Fruit fly (Drosophila melanogaster): ENCODE data around the gene CG13891.

CG13891 gene

DNA sequence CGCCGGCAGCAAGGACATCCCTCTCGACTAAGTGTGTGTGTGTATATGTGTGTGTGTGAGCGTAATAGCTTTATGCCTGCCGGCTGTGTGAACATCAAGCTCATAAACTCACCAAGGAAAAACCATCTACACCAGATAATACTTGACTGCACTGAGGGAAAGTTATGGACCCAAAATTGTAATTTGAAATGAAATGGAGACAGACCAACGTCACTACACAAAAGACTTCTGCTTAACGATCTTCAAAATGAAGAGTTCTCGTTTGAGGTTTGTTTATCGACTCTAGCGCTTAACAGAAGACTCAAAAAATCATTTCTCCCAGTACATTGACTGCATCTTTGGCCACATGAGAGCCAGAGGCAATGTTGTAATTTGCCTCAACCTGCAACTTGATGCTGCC lies 45.6 kb downstream of the CG13891 start (continued):
- TF ChIP-seq CG10631 (GFP tag; optimal IDR thresholded peaks at IDR 0.05) (peak; percentile 51), achi (GFP tag; optimal IDR thresholded peaks at IDR 0.05) (peak; percentile 57), Hr4 (GFP tag; optimal IDR thresholded peaks at IDR 0.05) (peak; percentile 3), Eip78C (GFP tag) (peak; percentile 90), cyc (GFP tag; optimal IDR thresholded peaks at IDR 0.05) (peak; percentile 70), salr (GFP tag; optimal IDR thresholded peaks at IDR 0.05) (peak; percentile 24 to 48), CG1621 (tag; optimal IDR thresholded peaks at IDR 0.05) (peak; percentile 44), fd85E (GFP tag; optimal IDR thresholded peaks at IDR 0.05) (peak; percentile 1), Ets21C (GFP tag; optimal IDR thresholded peaks at IDR 0.05) (peak; percentile 40), net (GFP tag; optimal IDR thresholded peaks at IDR 0.05) (peak; percentile 40), CG6808 (GFP tag; optimal IDR thresholded peaks at IDR 0.05) (peak; percentile 26), Ets96B (tag; optimal IDR thresholded peaks at IDR 0.05) (peak; percentile 57), Lpt (GFP tag; optimal IDR thresholded peaks at IDR 0.05) (no peak), CG9139 (GFP tag; optimal IDR thresholded peaks at IDR 0.05) (no peak), Sox102F (GFP tag; optimal IDR thresholded peaks at IDR 0.05) (peak; percentile 55), CG3032 (tag; optimal IDR thresholded peaks at IDR 0.05) (peak; percentile 29), CG15336 (GFP tag; IDR thresholded peaks at IDR 0.05) (peak; percentile 36), CG6854 (GFP tag; optimal IDR thresholded peaks at IDR 0.05) (no peak), CG31627 (GFP tag; optimal IDR thresholded peaks at IDR 0.05) (peak; percentile 69), dac (GFP tag; optimal IDR thresholded peaks at IDR 0.05) (no peak), Eip75B (GFP tag; optimal IDR thresholded peaks at IDR 0.05) (peak; percentile 54), CG8632 (GFP tag; optimal IDR thresholded peaks at IDR 0.05) (peak; percentile 4), CG10669 (GFP tag; optimal IDR thresholded peaks at IDR 0.05) (peak; percentile 45), dsx (GFP tag; optimal IDR thresholded peaks at IDR 0.05; ENCODE audit: poor library complexity, severe bottlenecking) (peak; percentile 30), OdsH (GFP tag; optimal IDR thresholded peaks at IDR 0.05) (peak; percentile 51), CG6276 (GFP tag; optimal IDR thresholded peaks at IDR 0.05) (no peak), CG6792 (GFP tag; optimal IDR thresholded peaks at IDR 0.05) (peak; percentile 50), topi (GFP tag; optimal IDR thresholded peaks at IDR 0.05) (peak; percentile 73), CG34406 (GFP tag; optimal IDR thresholded peaks at IDR 0.05) (peak; percentile 35), Eip93F (GFP tag; optimal IDR thresholded peaks at IDR 0.05) (peak; percentile 1), Hr39 (GFP tag; optimal IDR thresholded peaks at IDR 0.05) (peak; percentile 73), esn (GFP tag; optimal IDR thresholded peaks at IDR 0.05) (peak; percentile 72), acj6 (GFP tag; optimal IDR thresholded peaks at IDR 0.05) (peak; percentile 61), CG11294 (GFP tag; IDR thresholded peaks at IDR 0.05) (no peak), lz (GFP tag; optimal IDR thresholded peaks at IDR 0.05) (peak; percentile 66), CG11902 (GFP tag; optimal IDR thresholded peaks at IDR 0.05) (peak; percentile 36), Gug (GFP tag; IDR thresholded peaks at IDR 0.05) (0 out of 2 replicates have a peak, but pooled peaks have one; percentile 20), Sox15 (GFP tag; optimal IDR thresholded peaks at IDR 0.05) (no peak), vri (GFP tag; optimal IDR thresholded peaks at IDR 0.05) (peak; percentile 51)

- TF ChIP-seq CG8632 (GFP tag; optimal IDR thresholded peaks at IDR 0.05): peak; percentile 22
- no peak for TF ChIP-seq Eip93F (GFP tag; optimal IDR thresholded peaks at IDR 0.05)
- peak; percentile 31 for TF ChIP-seq CG1621 (tag; optimal IDR thresholded peaks at IDR 0.05)
- TF ChIP-seq Sox102F (GFP tag; optimal IDR thresholded peaks at IDR 0.05): peak; percentile 16
- TF ChIP-seq Ets21C (GFP tag; optimal IDR thresholded peaks at IDR 0.05): no peak
- peak; percentile 43 for TF ChIP-seq dsx (GFP tag; optimal IDR thresholded peaks at IDR 0.05; ENCODE audit: poor library complexity, severe bottlenecking)
- peak; percentile 18 for TF ChIP-seq Sox14 (GFP tag; optimal IDR thresholded peaks at IDR 0.05)
- peak; percentile 67 for TF ChIP-seq Eip78C (GFP tag)
- TF ChIP-seq CG6808 (GFP tag; optimal IDR thresholded peaks at IDR 0.05): peak; percentile 59
- peak; percentile 15 for TF ChIP-seq achi (GFP tag; optimal IDR thresholded peaks at IDR 0.05)
- TF ChIP-seq OdsH (GFP tag; optimal IDR thresholded peaks at IDR 0.05): peak; percentile 19
- peak; percentile 5 for TF ChIP-seq Smox (GFP tag; optimal IDR thresholded peaks at IDR 0.05)
- peak; percentile 48 for TF ChIP-seq CG10669 (GFP tag; optimal IDR thresholded peaks at IDR 0.05)
- no peak for TF ChIP-seq Blimp-1 (GFP tag; optimal IDR thresholded peaks at IDR 0.05)
- TF ChIP-seq eg (GFP tag; IDR thresholded peaks at IDR 0.05): no peak
- peak; percentile 54 for TF ChIP-seq esn (GFP tag; optimal IDR thresholded peaks at IDR 0.05)
- TF ChIP-seq CG11902 (GFP tag; optimal IDR thresholded peaks at IDR 0.05): no peak
- TF ChIP-seq CG8119 (GFP tag; IDR thresholded peaks at IDR 0.05): no peak
- TF ChIP-seq Ets96B (tag; optimal IDR thresholded peaks at IDR 0.05): peak; percentile 47
- TF ChIP-seq Met (GFP tag; optimal IDR thresholded peaks at IDR 0.05): peak; percentile 36
- peak; percentile 11 for TF ChIP-seq CG34406 (GFP tag; optimal IDR thresholded peaks at IDR 0.05)
- no peak for TF ChIP-seq CG16779 (tag; optimal IDR thresholded peaks at IDR 0.05)
- no peak for TF ChIP-seq CG6854 (GFP tag; optimal IDR thresholded peaks at IDR 0.05)
- TF ChIP-seq svp (GFP tag): peak; percentile 50
- peak; percentile 7 for TF ChIP-seq Hr39 (GFP tag; optimal IDR thresholded peaks at IDR 0.05)
- no peak for TF ChIP-seq Gug (GFP tag; IDR thresholded peaks at IDR 0.05)
- no peak for TF ChIP-seq CG9139 (GFP tag; optimal IDR thresholded peaks at IDR 0.05)
- peak; percentile 22 for TF ChIP-seq Eip75B (GFP tag; optimal IDR thresholded peaks at IDR 0.05)
- TF ChIP-seq CG3032 (tag; optimal IDR thresholded peaks at IDR 0.05): peak; percentile 55
- TF ChIP-seq CG31627 (GFP tag; optimal IDR thresholded peaks at IDR 0.05): peak; percentile 13
- no peak for TF ChIP-seq Hr38 (GFP tag; optimal IDR thresholded peaks at IDR 0.05)
- no peak for TF ChIP-seq salr (GFP tag; optimal IDR thresholded peaks at IDR 0.05)
- TF ChIP-seq CG6792 (GFP tag; optimal IDR thresholded peaks at IDR 0.05): peak; percentile 20
Measured at dm6 chr3L:385095-385494, 48.6 kb downstream of the CG13891 start.
